Fruit fly (Drosophila melanogaster): ENCODE measurements around the gene Tengl2.

Gene Tengl2

DNA sequence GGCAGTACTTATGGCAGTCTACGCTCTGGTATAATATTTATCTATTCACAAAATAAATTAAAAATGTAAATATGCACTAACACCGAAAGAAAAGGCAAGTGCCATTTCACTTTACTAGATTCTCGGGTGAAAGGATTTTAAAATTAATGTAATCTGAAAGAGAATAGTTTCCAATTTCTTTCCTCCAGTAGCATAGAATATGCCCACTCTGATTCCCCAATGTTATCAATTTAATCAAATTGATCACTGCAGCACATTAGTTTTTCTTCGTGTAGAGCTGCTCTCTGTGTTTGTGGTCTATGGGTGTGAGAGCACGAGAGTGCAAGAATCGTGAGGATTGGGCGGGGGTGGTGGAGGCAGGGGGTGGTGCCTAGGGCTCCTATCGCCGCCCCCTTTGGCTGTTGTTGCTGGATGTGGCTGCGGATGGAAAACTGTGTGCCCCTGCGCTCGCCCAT is 38.0 kb downstream of the Tengl2 start (continued):
- TF ChIP-seq CG11762 (GFP tag; optimal IDR thresholded peaks at IDR 0.05; ENCODE audit: insufficient read depth) (peak; percentile 79), CG15336 (GFP tag; IDR thresholded peaks at IDR 0.05) (peak; percentile 93), pdm3 (GFP tag; optimal IDR thresholded peaks at IDR 0.05) (peak; percentile 89), net (GFP tag; optimal IDR thresholded peaks at IDR 0.05) (peak; percentile 91), dac (GFP tag; optimal IDR thresholded peaks at IDR 0.05) (peak; percentile 89), CG6163 (GFP tag; IDR thresholded peaks at IDR 0.05) (peak; percentile 90), fd85E (GFP tag; optimal IDR thresholded peaks at IDR 0.05) (peak; percentile 48), CG7368 (GFP tag; optimal IDR thresholded peaks at IDR 0.05) (peak; percentile 72), fkh (GFP tag; optimal IDR thresholded peaks at IDR 0.05) (peak; percentile 90), Blimp-1 (GFP tag; optimal IDR thresholded peaks at IDR 0.05) (peak; percentile 36), Sox102F (GFP tag; optimal IDR thresholded peaks at IDR 0.05) (peak; percentile 72), Ets21C (GFP tag; optimal IDR thresholded peaks at IDR 0.05) (peak; percentile 75), CG11902 (GFP tag; optimal IDR thresholded peaks at IDR 0.05) (peak; percentile 69), Sox15 (GFP tag; optimal IDR thresholded peaks at IDR 0.05) (peak; percentile 79), lz (GFP tag; optimal IDR thresholded peaks at IDR 0.05) (peak; percentile 83), Gug (GFP tag; IDR thresholded peaks at IDR 0.05) (peak; percentile 80), CG6808 (GFP tag; optimal IDR thresholded peaks at IDR 0.05) (peak; percentile 87), Eip78C (GFP tag) (peak; percentile 96), ss (GFP tag; optimal IDR thresholded peaks at IDR 0.05) (peak; percentile 67 to 76)

DNA sequence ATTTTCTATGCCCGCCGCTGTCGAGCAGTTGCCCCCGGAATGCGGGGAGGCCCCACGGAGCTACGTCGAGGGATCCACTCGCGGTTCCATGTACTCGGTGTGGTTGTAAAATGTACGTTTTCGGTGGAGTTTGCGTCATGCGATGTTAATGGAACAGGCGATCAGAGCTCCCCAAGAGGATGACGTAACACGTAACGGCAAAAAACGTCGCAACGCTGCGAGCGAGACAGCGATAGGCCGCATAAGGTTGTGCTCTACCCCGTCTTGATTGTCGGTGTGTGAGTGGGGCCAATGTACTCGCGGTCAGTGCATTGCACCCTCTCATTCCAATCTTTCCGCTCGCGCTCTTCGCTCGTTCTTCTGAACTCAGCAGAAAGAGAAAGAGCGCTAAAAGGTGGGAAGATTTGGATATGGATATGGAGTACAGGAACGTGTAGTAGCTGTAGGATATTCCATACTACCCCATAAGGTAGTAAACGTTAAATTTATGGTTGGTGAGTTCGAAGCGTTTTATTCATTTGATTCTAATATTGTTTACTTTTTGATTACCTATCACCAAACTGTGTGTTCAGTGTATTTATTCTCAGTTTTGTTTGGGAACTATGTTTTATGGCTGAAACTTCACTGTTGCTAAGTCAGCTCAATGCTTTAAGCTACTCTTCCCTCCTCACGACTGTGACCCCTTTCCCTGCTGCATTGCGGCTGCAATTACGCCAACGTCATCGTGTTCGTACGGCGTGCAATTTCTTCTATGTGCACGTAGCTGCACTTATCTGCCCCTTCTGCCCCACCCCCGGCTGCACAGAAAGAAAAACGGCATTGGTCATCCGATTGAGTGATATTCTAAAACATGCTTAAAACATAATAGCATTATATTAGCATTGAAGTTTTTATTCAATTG is 38.8 kb downstream of the Tengl2 start:
- TF ChIP-seq CG6276 (GFP tag; optimal IDR thresholded peaks at IDR 0.05): no peak
- TF ChIP-seq Hr4 (GFP tag; optimal IDR thresholded peaks at IDR 0.05): no peak
- peak; percentile 29 for TF ChIP-seq CG6854 (GFP tag; optimal IDR thresholded peaks at IDR 0.05)
- peak; percentile 51 for TF ChIP-seq Eip75B (GFP tag; optimal IDR thresholded peaks at IDR 0.05)
- TF ChIP-seq CG8632 (GFP tag; optimal IDR thresholded peaks at IDR 0.05): no peak
- TF ChIP-seq CG11294 (GFP tag; IDR thresholded peaks at IDR 0.05): no peak
- TF ChIP-seq Hr39 (GFP tag; optimal IDR thresholded peaks at IDR 0.05): no peak
- no peak for TF ChIP-seq CG15336 (GFP tag; IDR thresholded peaks at IDR 0.05)
- TF ChIP-seq CG11762 (GFP tag; optimal IDR thresholded peaks at IDR 0.05; ENCODE audit: insufficient read depth): no peak
- TF ChIP-seq CG6808 (GFP tag; optimal IDR thresholded peaks at IDR 0.05): no peak
- TF ChIP-seq Eip78C (GFP tag): peak; percentile 75
- TF ChIP-seq dsx (GFP tag; optimal IDR thresholded peaks at IDR 0.05; ENCODE audit: poor library complexity, severe bottlenecking): peak; percentile 22
- no peak for TF ChIP-seq Eip93F (GFP tag; optimal IDR thresholded peaks at IDR 0.05)
- TF ChIP-seq OdsH (GFP tag; optimal IDR thresholded peaks at IDR 0.05): no peak
- TF ChIP-seq Sox102F (GFP tag; optimal IDR thresholded peaks at IDR 0.05): peak; percentile 9
- peak; percentile 59 for TF ChIP-seq CG1621 (tag; optimal IDR thresholded peaks at IDR 0.05)
- no peak for TF ChIP-seq CG31627 (GFP tag; optimal IDR thresholded peaks at IDR 0.05)
- TF ChIP-seq CG4318 (GFP tag; optimal IDR thresholded peaks at IDR 0.05): no peak
- TF ChIP-seq vri (GFP tag; optimal IDR thresholded peaks at IDR 0.05): peak; percentile 99
- no peak for TF ChIP-seq topi (GFP tag; optimal IDR thresholded peaks at IDR 0.05)
- no peak for TF ChIP-seq achi (GFP tag; optimal IDR thresholded peaks at IDR 0.05)
- TF ChIP-seq CG7368 (GFP tag; optimal IDR thresholded peaks at IDR 0.05): peak; percentile 41
- TF ChIP-seq Ets96B (tag; optimal IDR thresholded peaks at IDR 0.05): peak; percentile 5
- TF ChIP-seq esn (GFP tag; optimal IDR thresholded peaks at IDR 0.05): no peak
- no peak for TF ChIP-seq CG3032 (tag; optimal IDR thresholded peaks at IDR 0.05)
- no peak for TF ChIP-seq Gug (GFP tag; IDR thresholded peaks at IDR 0.05)
- peak; percentile 78 for TF ChIP-seq Met (GFP tag; optimal IDR thresholded peaks at IDR 0.05)
- TF ChIP-seq CG11902 (GFP tag; optimal IDR thresholded peaks at IDR 0.05): no peak
- TF ChIP-seq acj6 (GFP tag; optimal IDR thresholded peaks at IDR 0.05): no peak
- no peak for TF ChIP-seq salr (GFP tag; optimal IDR thresholded peaks at IDR 0.05)
- TF ChIP-seq CG16779 (tag; optimal IDR thresholded peaks at IDR 0.05): peak; percentile 33
- no peak for TF ChIP-seq Blimp-1 (GFP tag; optimal IDR thresholded peaks at IDR 0.05)
- TF ChIP-seq CG3919 (GFP tag; optimal IDR thresholded peaks at IDR 0.05): peak; percentile 34
- TF ChIP-seq svp (GFP tag): peak; percentile 93
- TF ChIP-seq fd59A (GFP tag; optimal IDR thresholded peaks at IDR 0.05): no peak
- TF ChIP-seq lz (GFP tag; optimal IDR thresholded peaks at IDR 0.05): no peak
- no peak for TF ChIP-seq CG6792 (GFP tag; optimal IDR thresholded peaks at IDR 0.05)
- no peak for TF ChIP-seq Ets21C (GFP tag; optimal IDR thresholded peaks at IDR 0.05)
- no peak for TF ChIP-seq net (GFP tag; optimal IDR thresholded peaks at IDR 0.05)
- no peak for TF ChIP-seq CG6163 (GFP tag; IDR thresholded peaks at IDR 0.05)

Data from whole organism, prepupa.